Worm (Caenorhabditis elegans) whole organism, mixed stage, embryonic: Measurements from ENCODE around the gene tbg-1.

ENCODE experiments used
- M03D4.4 ChIP-seq: sonication (generic microtip); optimal IDR thresholded peaks from 2 replicates; lab custom pipeline; 2017; ENCODE audit warnings: mild to moderate bottlenecking, missing genetic modification characterization, missing compliant biosample characterization
- bed-3 ChIP-seq: fragments of 200-800 bp; sonication (Bioruptor generic); optimal IDR thresholded peaks from 3 replicates; lab custom pipeline; 2018; ENCODE audit warnings: mild to moderate bottlenecking, missing genetic modification characterization, moderate library complexity, missing compliant biosample characterization
- blmp-1 ChIP-seq: fragments of 150-350 bp; optimal IDR thresholded peaks from 2 replicates; lab custom pipeline; 2014; ENCODE audit warnings: missing biosample characterization, missing genetic modification characterization
- ceh-39 ChIP-seq: fragments of 150-350 bp; optimal IDR thresholded peaks from 2 replicates; lab custom pipeline; 2014; ENCODE audit warnings: missing biosample characterization, missing genetic modification characterization
- ceh-43 ChIP-seq: fragments of 200-800 bp; sonication (Bioruptor generic); optimal IDR thresholded peaks from 2 replicates; lab custom pipeline; 2018; ENCODE audit warnings: mild to moderate bottlenecking, missing genetic modification characterization, moderate library complexity, missing compliant biosample characterization
- ceh-83 ChIP-seq: fragments of 200-800 bp; sonication (Bioruptor generic); optimal IDR thresholded peaks from 2 replicates; lab custom pipeline; 2018; ENCODE audit warnings: mild to moderate bottlenecking, missing genetic modification characterization, missing compliant biosample characterization
- ces-1 ChIP-seq: fragments of 150-350 bp; optimal IDR thresholded peaks from 2 replicates; lab custom pipeline; 2014; ENCODE audit warnings: missing biosample characterization, missing genetic modification reagents, missing genetic modification characterization
- drap-1 ChIP-seq: fragments of 200-800 bp; sonication (Bioruptor generic); optimal IDR thresholded peaks from 3 replicates; lab custom pipeline; 2018; ENCODE audit warnings: mild to moderate bottlenecking, missing genetic modification characterization, missing compliant biosample characterization
- elt-1 ChIP-seq: sonication (generic microtip); optimal IDR thresholded peaks from 2 replicates; lab custom pipeline; 2017; ENCODE audit warnings: missing genetic modification characterization, mild to moderate bottlenecking, missing compliant biosample characterization, antibody characterized with exemption, moderate library complexity, borderline replicate concordance; ENCODE audit not compliant: insufficient read depth
- elt-3 ChIP-seq: fragments of 150-350 bp; optimal IDR thresholded peaks from 2 replicates; lab custom pipeline; 2014; ENCODE audit warnings: missing biosample characterization, missing genetic modification characterization
- flh-1 ChIP-seq: fragments of 200-800 bp; sonication (Bioruptor generic); optimal IDR thresholded peaks from 2 replicates; lab custom pipeline; 2018; ENCODE audit warnings: mild to moderate bottlenecking, missing genetic modification characterization, moderate library complexity, missing compliant biosample characterization
- ham-2 ChIP-seq: fragments of 200-800 bp; sonication (Bioruptor generic); optimal IDR thresholded peaks from 2 replicates; lab custom pipeline; 2018; ENCODE audit warnings: mild to moderate bottlenecking, missing genetic modification characterization, missing compliant biosample characterization
- hlh-1 ChIP-seq: fragments of 150-350 bp; optimal IDR thresholded peaks from 2 replicates; lab custom pipeline; 2014; ENCODE audit warnings: missing biosample characterization, missing genetic modification reagents, missing genetic modification characterization
- lin-13 ChIP-seq: fragments of 150-350 bp; optimal IDR thresholded peaks from 2 replicates; lab custom pipeline; 2014; ENCODE audit warnings: missing biosample characterization, missing genetic modification characterization
- lin-32 ChIP-seq: fragments of 200-800 bp; sonication (Bioruptor generic); optimal IDR thresholded peaks from 2 replicates; lab custom pipeline; 2018; ENCODE audit warnings: mild to moderate bottlenecking, missing genetic modification characterization, missing compliant biosample characterization
- lsy-2 ChIP-seq: fragments of 150-350 bp; optimal IDR thresholded peaks from 2 replicates; lab custom pipeline; 2014; ENCODE audit warnings: missing biosample characterization, missing genetic modification characterization
- mab-5 ChIP-seq: fragments of 150-350 bp; optimal IDR thresholded peaks from 2 replicates; lab custom pipeline; 2014; ENCODE audit warnings: missing biosample characterization, missing genetic modification characterization
- mep-1 ChIP-seq: fragments of 150-350 bp; optimal IDR thresholded peaks from 2 replicates; lab custom pipeline; 2017; ENCODE audit warnings: missing biosample characterization, missing genetic modification reagents, missing genetic modification characterization, inconsistent platforms
- mls-2 ChIP-seq: sonication (generic microtip); optimal IDR thresholded peaks from 2 replicates; lab custom pipeline; 2016; ENCODE audit warnings: mild to moderate bottlenecking, missing genetic modification characterization, moderate library complexity, missing compliant biosample characterization
- nhr-12 ChIP-seq: fragments of 150-350 bp; optimal IDR thresholded peaks from 2 replicates; lab custom pipeline; 2014; ENCODE audit warnings: missing biosample characterization, missing genetic modification characterization
- nhr-237 ChIP-seq: fragments of 150-350 bp; optimal IDR thresholded peaks from 2 replicates; lab custom pipeline; 2014; ENCODE audit warnings: missing biosample characterization, missing genetic modification characterization
- nhr-28 ChIP-seq: fragments of 150-350 bp; optimal IDR thresholded peaks from 2 replicates; lab custom pipeline; 2014; ENCODE audit warnings: missing biosample characterization, missing genetic modification characterization
- sem-2 ChIP-seq: fragments of 200-800 bp; sonication (Bioruptor generic); optimal IDR thresholded peaks from 2 replicates; lab custom pipeline; 2018; ENCODE audit warnings: mild to moderate bottlenecking, missing genetic modification characterization, missing compliant biosample characterization
- snpc-4 ChIP-seq: fragments of 150-350 bp; optimal IDR thresholded peaks from 2 replicates; lab custom pipeline; 2014; ENCODE audit warnings: missing biosample characterization, missing genetic modification characterization
- sptf-1 ChIP-seq: sonication (generic microtip); optimal IDR thresholded peaks from 2 replicates; lab custom pipeline; 2017; ENCODE audit warnings: mild to moderate bottlenecking, missing genetic modification characterization, moderate library complexity, missing compliant biosample characterization
- tbx-8 ChIP-seq: fragments of 200-800 bp; sonication (Bioruptor generic); optimal IDR thresholded peaks from 2 replicates; lab custom pipeline; 2018; ENCODE audit warnings: mild to moderate bottlenecking, missing genetic modification characterization, moderate library complexity, missing compliant biosample characterization
- unc-120 ChIP-seq: sonication (generic microtip); optimal IDR thresholded peaks from 2 replicates; lab custom pipeline; 2017; ENCODE audit warnings: missing genetic modification characterization, missing compliant biosample characterization; ENCODE audit not compliant: poor library complexity, severe bottlenecking
- unc-39 ChIP-seq: fragments of 150-350 bp; optimal IDR thresholded peaks from 2 replicates; lab custom pipeline; 2014; ENCODE audit warnings: missing biosample characterization, missing genetic modification characterization
- unc-62 ChIP-seq: fragments of 150-350 bp; optimal IDR thresholded peaks from 2 replicates; lab custom pipeline; 2014; ENCODE audit warnings: missing biosample characterization, missing genetic modification reagents, missing genetic modification characterization
- zip-8 ChIP-seq: fragments of 150-350 bp; optimal IDR thresholded peaks from 2 replicates; lab custom pipeline; 2014; ENCODE audit warnings: missing biosample characterization, missing genetic modification characterization
- ztf-11 ChIP-seq: fragments of 150-350 bp; optimal IDR thresholded peaks from 2 replicates; lab custom pipeline; 2014; ENCODE audit warnings: missing biosample characterization, missing genetic modification characterization

Gene tbg-1

ce11 chrIII:9621840-9622525, 7.0 kb downstream of the tbg-1 start:
- no peak for TF ChIP-seq nhr-28 (tag; lab: Kevin White, UChicago)
- TF ChIP-seq hlh-1 (tag; lab: Kevin White, UChicago): no peak
- no peak for TF ChIP-seq nhr-12
- TF ChIP-seq lin-32 (GFP tag; lab: Kevin White, UChicago): no peak
- TF ChIP-seq tbx-8: no peak
- TF ChIP-seq mep-1 (tag; lab: Kevin White, UChicago): no peak
- no peak for TF ChIP-seq elt-3 (tag; lab: Kevin White, UChicago)
- no peak for TF ChIP-seq blmp-1 (tag; lab: Kevin White, UChicago)
- TF ChIP-seq elt-1: no peak
- no peak for TF ChIP-seq ztf-11 (tag; lab: Kevin White, UChicago)
- no peak for TF ChIP-seq ceh-43 (GFP tag; lab: Kevin White, UChicago)

ce11 chrIII:9620148-9620547, 8.8 kb downstream of the tbg-1 start:
- TF ChIP-seq lin-13: no peak
- no peak for TF ChIP-seq ztf-11 (tag; lab: Kevin White, UChicago)
- TF ChIP-seq mep-1 (tag; lab: Kevin White, UChicago): no peak
- no peak for TF ChIP-seq unc-120 (tag; lab: Kevin White, UChicago)
- no peak for TF ChIP-seq M03D4.4 (tag; lab: Kevin White, UChicago)
- no peak for TF ChIP-seq bed-3
- TF ChIP-seq, all 35 proteins: peak for 0

ce11 chrIII:9619079-9619761, 9.7 kb downstream of the tbg-1 start, which contains the start of gene hlh-11:
TSS of gene hlh-11 (plus strand) at chrIII:9619711.
- peak; percentile 96 for TF ChIP-seq unc-120 (tag; lab: Kevin White, UChicago)
- peak; percentile 58 for TF ChIP-seq ces-1 (GFP tag; lab: Kevin White, UChicago)
- no peak for TF ChIP-seq ceh-83 (GFP tag; lab: Kevin White, UChicago)
- peak; percentile 32 for TF ChIP-seq flh-1 (GFP tag; lab: Kevin White, UChicago)
- no peak for TF ChIP-seq drap-1 (GFP tag; lab: Kevin White, UChicago)
- no peak for TF ChIP-seq elt-1
- no peak for TF ChIP-seq blmp-1 (tag; lab: Kevin White, UChicago)
- peak; percentile 25 for TF ChIP-seq hlh-1 (tag; lab: Kevin White, UChicago)
- TF ChIP-seq zip-8: no peak
- no peak for TF ChIP-seq ceh-39 (tag; lab: Kevin White, UChicago)
- TF ChIP-seq lin-13: peak; percentile 19
- no peak for TF ChIP-seq M03D4.4 (tag; lab: Kevin White, UChicago)
- TF ChIP-seq nhr-28 (tag; lab: Kevin White, UChicago): no peak
- peak; percentile 45 for TF ChIP-seq nhr-237 (tag; lab: Kevin White, UChicago)
- no peak for TF ChIP-seq mab-5 (tag; lab: Kevin White, UChicago)
- no peak for TF ChIP-seq ham-2
- TF ChIP-seq bed-3: no peak
- TF ChIP-seq unc-39: no peak
- TF ChIP-seq elt-3 (tag; lab: Kevin White, UChicago): no peak
- no peak for TF ChIP-seq nhr-12
- TF ChIP-seq ztf-11 (tag; lab: Kevin White, UChicago): no peak
- no peak for TF ChIP-seq sem-2 (GFP tag; lab: Kevin White, UChicago)
- TF ChIP-seq tbx-8: no peak
- peak; percentile 20 for TF ChIP-seq unc-62 (GFP tag; lab: Kevin White, UChicago)
- TF ChIP-seq sptf-1 (tag; lab: Kevin White, UChicago): no peak
- TF ChIP-seq ceh-43 (GFP tag; lab: Kevin White, UChicago): no peak
- TF ChIP-seq mls-2 (tag; lab: Kevin White, UChicago): peak; percentile 23
- TF ChIP-seq mep-1 (tag; lab: Kevin White, UChicago): peak; percentile 8
- TF ChIP-seq lsy-2: peak; percentile 35
- no peak for TF ChIP-seq snpc-4 (tag; lab: Kevin White, UChicago)
- TF ChIP-seq, all 35 proteins: peak for 10

- TF ChIP-seq lsy-2: no peak
- no peak for TF ChIP-seq ceh-39 (tag; lab: Kevin White, UChicago)
- TF ChIP-seq snpc-4 (tag; lab: Kevin White, UChicago): no peak
- no peak for TF ChIP-seq ham-2
- TF ChIP-seq lin-13: no peak
- TF ChIP-seq nhr-237 (tag; lab: Kevin White, UChicago): no peak
- no peak for TF ChIP-seq unc-120 (tag; lab: Kevin White, UChicago)
- TF ChIP-seq blmp-1 (tag; lab: Kevin White, UChicago): no peak
- TF ChIP-seq M03D4.4 (tag; lab: Kevin White, UChicago): no peak
- no peak for TF ChIP-seq ztf-11 (tag; lab: Kevin White, UChicago)
- TF ChIP-seq nhr-12: no peak
- TF ChIP-seq ces-1 (GFP tag; lab: Kevin White, UChicago): no peak
- TF ChIP-seq zip-8: no peak
Observed at ce11 chrIII:9617599-9618262, 11.2 kb downstream of the tbg-1 start.
